Worm (Caenorhabditis elegans) whole organism, L2 larva: ENCODE data around the gene cpt-2.

Experiments
- C34F6.9 ChIP-seq: fragments of 150-350 bp; optimal IDR thresholded peaks from 2 replicates; lab custom pipeline; 2014; ENCODE audit warnings: missing biosample characterization, missing genetic modification characterization
- F13H6.1 ChIP-seq: sonication (generic microtip); optimal IDR thresholded peaks from 2 replicates; lab custom pipeline; 2016; ENCODE audit warnings: missing genetic modification characterization, missing compliant biosample characterization
- R02D3.7 ChIP-seq: fragments of 150-350 bp; optimal IDR thresholded peaks from 2 replicates; lab custom pipeline; 2014; ENCODE audit warnings: missing biosample characterization, missing genetic modification characterization
- Y55F3AM.14 ChIP-seq: fragments of 200-800 bp; sonication (Bioruptor generic); optimal IDR thresholded peaks from 2 replicates; lab custom pipeline; 2018; ENCODE audit warnings: mild to moderate bottlenecking, missing genetic modification characterization, missing compliant biosample characterization
- ZK546.5 ChIP-seq: sonication (generic microtip); optimal IDR thresholded peaks from 2 replicates; lab custom pipeline; 2017; ENCODE audit warnings: missing biosample characterization, missing genetic modification characterization
- alr-1 ChIP-seq: fragments of 150-350 bp; optimal IDR thresholded peaks from 2 replicates; lab custom pipeline; 2014; ENCODE audit warnings: missing biosample characterization, missing genetic modification characterization
- aly-2 ChIP-seq: fragments of 150-350 bp; optimal IDR thresholded peaks from 2 replicates; lab custom pipeline; 2014; ENCODE audit warnings: missing biosample characterization, missing genetic modification characterization
- blmp-1 ChIP-seq: sonication (generic microtip); optimal IDR thresholded peaks from 2 replicates; lab custom pipeline; 2017; ENCODE audit warnings: missing genetic modification characterization, mild to moderate bottlenecking, missing compliant biosample characterization, antibody characterized with exemption, moderate library complexity; ENCODE audit not compliant: insufficient read depth
- ceh-82 ChIP-seq: fragments of 150-350 bp; optimal IDR thresholded peaks from 2 replicates; lab custom pipeline; 2014; ENCODE audit warnings: missing biosample characterization, missing genetic modification characterization
- dmd-4 ChIP-seq: sonication (generic microtip); optimal IDR thresholded peaks from 2 replicates; lab custom pipeline; 2017; ENCODE audit warnings: missing biosample characterization, missing genetic modification characterization
- egl-27 ChIP-seq: sonication (generic microtip); optimal IDR thresholded peaks from 3 replicates; lab custom pipeline; 2017; ENCODE audit warnings: missing biosample characterization, missing genetic modification reagents, missing genetic modification characterization
- elt-1 ChIP-seq: fragments of 150-350 bp; optimal IDR thresholded peaks from 2 replicates; lab custom pipeline; 2014; ENCODE audit warnings: missing biosample characterization, missing genetic modification characterization
- elt-3 ChIP-seq: sonication (generic microtip); optimal IDR thresholded peaks from 2 replicates; lab custom pipeline; 2017; ENCODE audit warnings: missing biosample characterization, missing genetic modification characterization
- fos-1 ChIP-seq: fragments of 150-350 bp; optimal IDR thresholded peaks from 2 replicates; lab custom pipeline; 2014; ENCODE audit warnings: missing biosample characterization, missing genetic modification characterization
- gmeb-1 ChIP-seq: fragments of 150-350 bp; optimal IDR thresholded peaks from 2 replicates; lab custom pipeline; 2014; ENCODE audit warnings: missing biosample characterization, missing genetic modification characterization
- lsy-2 ChIP-seq, 2 experiments: fragments of 150-350 bp in 1 of 2; sonication (generic microtip) in 1 of 2; optimal IDR thresholded peaks; 2 replicates each; lab custom pipeline; 2014 to 2017; ENCODE audit warnings: missing biosample characterization in 2 of 2, missing genetic modification characterization in 2 of 2
- mab-5 ChIP-seq: fragments of 150-350 bp; optimal IDR thresholded peaks from 2 replicates; lab custom pipeline; 2014; ENCODE audit warnings: missing biosample characterization, missing genetic modification characterization
- mdl-1 ChIP-seq, 2 experiments: fragments of 150-350 bp in 1 of 2; sonication (generic microtip) in 1 of 2; optimal IDR thresholded peaks; 2 replicates each; lab custom pipeline; 2017; ENCODE audit warnings: missing biosample characterization in 2 of 2, missing genetic modification characterization in 2 of 2
- nhr-10 ChIP-seq: sonication (generic microtip); optimal IDR thresholded peaks from 2 replicates; lab custom pipeline; 2017; ENCODE audit warnings: missing biosample characterization, missing genetic modification characterization
- nhr-129 ChIP-seq: fragments of 150-350 bp; optimal IDR thresholded peaks from 2 replicates; lab custom pipeline; 2014; ENCODE audit warnings: missing biosample characterization, missing genetic modification characterization
- nhr-21 ChIP-seq: fragments of 150-350 bp; optimal IDR thresholded peaks from 2 replicates; lab custom pipeline; 2014; ENCODE audit warnings: missing biosample characterization, missing genetic modification characterization
- nhr-23 ChIP-seq: fragments of 150-350 bp; optimal IDR thresholded peaks from 2 replicates; lab custom pipeline; 2014; ENCODE audit warnings: missing biosample characterization, missing genetic modification reagents, missing genetic modification characterization
- nhr-25 ChIP-seq: fragments of 150-350 bp; sonication (generic microtip); optimal IDR thresholded peaks from 3 replicates; lab custom pipeline; 2014; ENCODE audit warnings: missing biosample characterization, missing genetic modification characterization
- nhr-77 ChIP-seq: fragments of 150-350 bp; optimal IDR thresholded peaks from 2 replicates; lab custom pipeline; 2014; ENCODE audit warnings: missing biosample characterization, missing genetic modification characterization
- peb-1 ChIP-seq: fragments of 150-350 bp; optimal IDR thresholded peaks from 2 replicates; lab custom pipeline; 2014; ENCODE audit warnings: missing biosample characterization, missing genetic modification characterization
- sem-4 ChIP-seq: fragments of 150-350 bp; optimal IDR thresholded peaks from 2 replicates; lab custom pipeline; 2014; ENCODE audit warnings: missing biosample characterization, missing genetic modification reagents, missing genetic modification characterization
- sma-3 ChIP-seq: sonication (generic microtip); optimal IDR thresholded peaks from 2 replicates; lab custom pipeline; 2016; ENCODE audit warnings: missing genetic modification reagents, missing genetic modification characterization, missing compliant biosample characterization
- snpc-4 ChIP-seq: fragments of 150-350 bp; optimal IDR thresholded peaks from 2 replicates; lab custom pipeline; 2014; ENCODE audit warnings: missing biosample characterization, missing genetic modification characterization
- unc-39 ChIP-seq: fragments of 150-350 bp; optimal IDR thresholded peaks from 2 replicates; lab custom pipeline; 2014; ENCODE audit warnings: missing biosample characterization, missing genetic modification characterization
- unc-55 ChIP-seq: fragments of 150-350 bp; sonication (generic microtip); optimal IDR thresholded peaks from 3 replicates; lab custom pipeline; 2014; ENCODE audit warnings: missing biosample characterization, missing genetic modification reagents, missing genetic modification characterization
- unc-62 ChIP-seq: fragments of 150-350 bp; optimal IDR thresholded peaks from 2 replicates; lab custom pipeline; 2014; ENCODE audit warnings: missing biosample characterization, missing genetic modification reagents, missing genetic modification characterization
- zag-1 ChIP-seq: fragments of 150-350 bp; optimal IDR thresholded peaks from 2 replicates; lab custom pipeline; 2014; ENCODE audit warnings: missing biosample characterization, missing genetic modification characterization
- ztf-1 ChIP-seq: fragments of 200-800 bp; sonication (Bioruptor generic); conservative IDR thresholded peaks from 2 replicates; pipeline ENCODE4 v1.3.6; 2022; ENCODE audit warnings: missing genetic modification characterization, missing compliant biosample characterization
- ztf-4 ChIP-seq: fragments of 150-350 bp; optimal IDR thresholded peaks from 2 replicates; lab custom pipeline; 2014; ENCODE audit warnings: missing biosample characterization, missing genetic modification characterization

Gene cpt-2

DNA sequence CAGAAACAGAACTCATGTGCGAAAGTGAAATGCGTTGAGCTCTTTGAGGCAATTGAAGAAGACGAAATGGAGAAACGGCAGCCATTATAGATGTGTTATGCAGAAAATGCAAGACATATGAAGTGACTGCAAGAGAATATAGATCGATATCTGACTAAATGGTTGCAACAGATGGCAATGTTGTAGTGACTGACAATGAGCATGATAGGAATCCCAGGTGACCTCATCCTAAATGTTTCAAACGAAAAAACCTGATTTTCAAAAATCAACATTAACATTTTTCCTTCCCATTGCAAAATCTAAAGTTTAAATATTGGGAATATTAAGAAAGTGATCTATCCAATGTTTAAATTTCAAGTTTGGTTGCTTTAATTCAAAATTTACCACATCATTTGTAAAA, 18.7 kb upstream of the cpt-2 start, which contains the start of gene C08F8.15:
Gene C08F8.15 (minus strand): TSS at position 101 of the 400 bp plus-strand sequence.
- TF ChIP-seq alr-1 (tag; lab: Kevin White, UChicago) (no peak), sma-3 (no peak), mdl-1 (tag; optimal IDR thresholded peaks at IDR 0.05; lab: Kevin White, UChicago) (no peak), unc-55 (GFP tag; lab: Kevin White, UChicago) (no peak), mab-5 (no peak), zag-1 (tag; lab: Kevin White, UChicago) (no peak), nhr-10 (tag; lab: Kevin White, UChicago) (no peak), nhr-21 (no peak), C34F6.9 (tag; lab: Kevin White, UChicago) (no peak), peb-1 (tag; lab: Kevin White, UChicago) (no peak), nhr-23 (tag; lab: Kevin White, UChicago) (no peak), elt-1 (tag; lab: Kevin White, UChicago) (no peak), nhr-129 (tag; lab: Kevin White, UChicago) (no peak), ztf-1 (no peak), ceh-82 (tag; lab: Kevin White, UChicago) (no peak)

DNA sequence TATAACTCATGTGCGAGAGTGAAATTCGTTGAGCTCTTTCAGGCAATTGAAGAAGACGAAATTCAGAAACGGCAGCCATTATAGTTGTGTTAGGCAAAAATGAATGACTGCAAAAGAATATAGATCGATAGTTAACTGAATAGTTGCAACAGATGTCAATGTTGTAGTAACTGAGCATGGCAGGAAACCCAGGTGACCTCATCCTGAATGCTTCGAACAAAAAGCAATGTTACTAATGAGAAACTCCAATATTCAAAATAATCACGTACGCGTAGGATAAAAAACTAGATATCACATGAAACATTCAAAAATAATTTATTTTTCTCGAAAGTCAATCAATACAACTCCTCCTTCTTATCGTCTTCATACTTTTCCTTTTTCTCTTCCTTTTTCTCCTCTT, 17.0 kb upstream of the cpt-2 start, which contains the start of gene fbxb-9:
Gene fbxb-9 (minus strand): TSS at position 101 of the 400 bp plus-strand sequence.
- TF ChIP-seq sma-3 (no peak), aly-2 (no peak), unc-55 (GFP tag; lab: Kevin White, UChicago) (no peak), ZK546.5 (tag; lab: Kevin White, UChicago) (no peak), nhr-21 (no peak), egl-27 (tag; lab: Kevin White, UChicago) (no peak), F13H6.1 (tag; lab: Kevin White, UChicago) (no peak), lsy-2 (tag; optimal IDR thresholded peaks at IDR 0.05; lab: Kevin White, UChicago) (no peak), ztf-4 (tag; lab: Kevin White, UChicago) (no peak), unc-39 (tag; lab: Kevin White, UChicago) (no peak), alr-1 (tag; lab: Kevin White, UChicago) (no peak), nhr-25 (tag; lab: Kevin White, UChicago) (no peak), nhr-10 (tag; lab: Kevin White, UChicago) (no peak)

DNA sequence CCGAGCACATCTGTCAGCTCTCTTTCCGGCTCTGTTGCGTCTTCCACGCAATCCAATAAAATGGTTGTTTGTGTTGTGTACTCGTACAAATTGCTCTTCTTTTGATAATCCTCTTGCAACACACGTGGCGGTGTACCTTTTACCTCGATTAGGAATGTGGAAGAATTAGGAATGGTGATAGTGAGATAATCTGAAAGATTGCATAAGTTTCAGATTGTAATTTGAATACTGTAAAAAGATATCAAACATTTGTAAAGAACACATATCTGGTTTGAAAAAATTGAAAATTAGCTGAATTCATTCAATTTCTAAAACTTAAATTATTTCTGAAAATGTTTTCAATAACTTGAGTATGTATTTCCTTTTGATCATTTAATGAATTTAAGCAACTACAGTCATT, 14.6 kb upstream of the cpt-2 start, which contains the start of gene C08F8.6:
Gene C08F8.6 (minus strand): TSS at position 101 of the 400 bp plus-strand sequence.
- TF ChIP-seq nhr-21 (no peak), elt-3 (tag; lab: Kevin White, UChicago) (no peak), nhr-10 (tag; lab: Kevin White, UChicago) (no peak), elt-1 (tag; lab: Kevin White, UChicago) (no peak), sma-3 (no peak), nhr-77 (tag; lab: Kevin White, UChicago) (no peak), ceh-82 (tag; lab: Kevin White, UChicago) (no peak), C34F6.9 (tag; lab: Kevin White, UChicago) (no peak), unc-62 (GFP tag; lab: Kevin White, UChicago) (no peak), R02D3.7 (tag; lab: Kevin White, UChicago) (no peak), gmeb-1 (tag; lab: Kevin White, UChicago) (no peak), zag-1 (tag; lab: Kevin White, UChicago) (no peak), unc-55 (GFP tag; lab: Kevin White, UChicago) (no peak)

DNA sequence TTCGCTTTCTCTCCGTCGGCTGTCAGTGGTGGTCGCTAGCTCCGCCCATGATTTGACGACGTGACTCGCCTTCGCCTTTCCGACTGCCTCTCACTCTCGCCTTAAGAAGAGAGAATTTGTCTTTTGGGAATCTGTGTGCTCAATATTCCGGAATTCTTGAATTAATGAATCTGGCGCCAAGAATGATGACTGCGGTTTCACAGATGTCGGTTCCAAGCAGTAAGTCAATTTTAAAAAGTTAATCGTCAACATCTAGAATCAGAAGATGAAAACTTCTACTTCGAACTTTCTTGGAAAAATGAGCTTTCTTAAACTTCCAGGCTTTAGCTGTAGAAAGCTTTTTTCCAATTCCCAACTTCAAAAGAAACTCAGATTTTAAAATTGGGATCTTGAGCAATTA, 9.8 kb upstream of the cpt-2 start, which contains the start of gene nhr-67:
Gene nhr-67 (plus strand): TSS at position 97 of the 400 bp plus-strand sequence.
- no peak for TF ChIP-seq R02D3.7 (tag; lab: Kevin White, UChicago)
- no peak for TF ChIP-seq fos-1
- TF ChIP-seq Y55F3AM.14: no peak
- no peak for TF ChIP-seq nhr-25 (tag; lab: Kevin White, UChicago)
- TF ChIP-seq elt-3 (tag; lab: Kevin White, UChicago): no peak
- TF ChIP-seq sem-4 (tag; lab: Kevin White, UChicago): no peak
- TF ChIP-seq elt-1 (tag; lab: Kevin White, UChicago): no peak
- TF ChIP-seq lsy-2 (tag; optimal IDR thresholded peaks at IDR 0.05; lab: Kevin White, UChicago): no peak
- no peak for TF ChIP-seq dmd-4
- no peak for TF ChIP-seq blmp-1 (tag; lab: Kevin White, UChicago)
- TF ChIP-seq F13H6.1 (tag; lab: Kevin White, UChicago): no peak
- no peak for TF ChIP-seq ztf-4 (tag; lab: Kevin White, UChicago)
- no peak for TF ChIP-seq peb-1 (tag; lab: Kevin White, UChicago)
- no peak for TF ChIP-seq snpc-4 (tag; lab: Kevin White, UChicago)
- no peak for TF ChIP-seq aly-2
